In the genomic region with DNA sequence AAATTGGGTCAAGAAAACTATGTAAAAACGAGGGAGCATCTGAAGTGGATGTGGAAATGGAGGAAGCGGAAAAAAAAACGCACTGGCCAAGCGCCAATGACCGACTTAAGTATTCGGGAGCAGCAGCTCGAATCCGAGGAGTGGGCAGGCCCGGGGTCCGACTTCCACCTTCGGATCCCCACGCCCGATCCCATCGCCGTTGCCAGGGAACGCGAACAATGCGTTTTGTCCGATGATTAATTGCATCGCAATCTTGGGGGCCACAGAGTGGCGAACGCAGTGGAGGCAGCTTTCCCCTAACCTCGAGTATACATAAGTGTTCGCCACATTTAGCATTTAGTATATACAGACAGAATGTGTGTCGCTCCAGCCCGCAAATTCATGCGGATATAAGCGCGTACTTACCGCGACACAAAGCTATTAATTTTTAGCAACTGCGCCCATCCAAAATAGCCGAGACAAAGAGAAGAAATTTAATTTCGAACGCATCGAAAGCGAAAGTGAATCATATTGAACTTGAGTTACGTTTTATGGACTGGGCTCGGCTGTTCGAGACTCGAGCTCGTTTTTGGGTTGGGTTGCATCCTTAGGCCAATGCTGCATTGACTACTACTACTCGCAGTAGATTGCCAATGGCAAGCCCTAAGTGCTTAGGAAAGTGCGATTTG, we compare ENCODE assay signal across 4 fruit fly cellular contexts.
TF ChIP-seq lines count a peak whose summit lies in the region.

No protein-coding gene starts in this region.

- no peak for TF ChIP-seq CTCF in whole organism, embryonic (GFP tag; optimal IDR thresholded peaks at IDR 0.05; lab: Kevin White, UChicago)

TF ChIP-seq in whole organism, adult, 20 proteins besides CTCF, POLR2A, EP300 and RAD21:
- peak; percentile 22 for TF ChIP-seq kay (GFP tag; lab: Kevin White, UChicago; ENCODE audit: borderline replicate concordance)
- TF ChIP-seq bab1 (GFP tag; optimal IDR thresholded peaks at IDR 0.05; lab: Kevin White, UChicago): no peak
- TF ChIP-seq CG33017 (tag; optimal IDR thresholded peaks at IDR 0.05; lab: Kevin White, UChicago): no peak
- no peak for TF ChIP-seq CG7045 (GFP tag; optimal IDR thresholded peaks at IDR 0.05; lab: Kevin White, UChicago)

TF ChIP-seq in whole organism, embryonic, 481 proteins besides CTCF, POLR2A, EP300 and RAD21:
- TF ChIP-seq cas (GFP tag; IDR thresholded peaks at IDR 0.05; lab: Robert Waterston, UW) (no peak), Blimp-1 (GFP tag; optimal IDR thresholded peaks at IDR 0.05; lab: Kevin White, UChicago) (peak; percentile 67)

TF ChIP-seq in whole organism, prepupa, 60 proteins besides CTCF, POLR2A, EP300 and RAD21:
- no peak for TF ChIP-seq eg (GFP tag; IDR thresholded peaks at IDR 0.05; lab: Robert Waterston, UW)
- peak; percentile 75 for TF ChIP-seq svp (GFP tag; lab: Kevin White, UChicago)
- TF ChIP-seq Eip78C (GFP tag; lab: Kevin White, UChicago): peak; percentile 44
- no peak for TF ChIP-seq CG6808 (GFP tag; optimal IDR thresholded peaks at IDR 0.05; lab: Kevin White, UChicago)
- no peak for TF ChIP-seq CG6854 (GFP tag; optimal IDR thresholded peaks at IDR 0.05; lab: Kevin White, UChicago)
- peak; percentile 75 for TF ChIP-seq Blimp-1 (GFP tag; optimal IDR thresholded peaks at IDR 0.05; lab: Kevin White, UChicago)
- TF ChIP-seq Sox102F (GFP tag; optimal IDR thresholded peaks at IDR 0.05; lab: Kevin White, UChicago): no peak
- no peak for TF ChIP-seq Hr38 (GFP tag; optimal IDR thresholded peaks at IDR 0.05; lab: Kevin White, UChicago)
- no peak for TF ChIP-seq CG8119 (GFP tag; IDR thresholded peaks at IDR 0.05; lab: Robert Waterston, UW)
- TF ChIP-seq achi (GFP tag; optimal IDR thresholded peaks at IDR 0.05; lab: Kevin White, UChicago): no peak

TF ChIP-seq in whole organism, pupa, 21 proteins besides CTCF, POLR2A, EP300 and RAD21:
- TF ChIP-seq D1 (tag; optimal IDR thresholded peaks at IDR 0.05; lab: Kevin White, UChicago) (no peak), EcR (GFP tag; optimal IDR thresholded peaks at IDR 0.05; lab: Kevin White, UChicago) (peak; percentile 67)
